Worm (Caenorhabditis elegans) whole organism, midembryonic: ENCODE results near the gene Y7A5A.8.

Experiments used
- T22C8.4 ChIP-seq: fragments of 200-800 bp; sonication (Bioruptor generic); IDR thresholded peaks from 2 replicates; pipeline ENCODE4 v1.3.6; 2022; ENCODE audit warnings: missing genetic modification characterization, missing compliant biosample characterization
- flt-1 ChIP-seq: fragments of 200-800 bp; sonication (Bioruptor generic); IDR thresholded peaks from 2 replicates; pipeline ENCODE4 v1.3.6; 2022; ENCODE audit warnings: missing genetic modification characterization, missing compliant biosample characterization
- klf-2 ChIP-seq: fragments of 200-800 bp; sonication (Bioruptor generic); conservative IDR thresholded peaks from 2 replicates; pipeline ENCODE4 v1.3.6; 2022; ENCODE audit warnings: missing genetic modification reagents, missing genetic modification characterization, missing compliant biosample characterization
- tab-1 ChIP-seq: fragments of 200-800 bp; sonication (Bioruptor generic); IDR thresholded peaks from 2 replicates; pipeline ENCODE4 v1.3.6; 2022; ENCODE audit warnings: missing genetic modification characterization, missing compliant biosample characterization
- ztf-23 ChIP-seq: fragments of 200-800 bp; sonication (Bioruptor generic); IDR thresholded peaks from 2 replicates; pipeline ENCODE4 v1.3.6; 2022; ENCODE audit warnings: missing genetic modification reagents, missing genetic modification characterization, missing compliant biosample characterization
- ztf-29 ChIP-seq: fragments of 200-800 bp; sonication (Bioruptor generic); IDR thresholded peaks from 2 replicates; pipeline ENCODE4 v1.3.6; 2022; ENCODE audit warnings: missing genetic modification reagents, missing genetic modification characterization, missing compliant biosample characterization

ce11 chrX:15844330-15844729 is 22.0 kb downstream of the Y7A5A.8 start:
- TF ChIP-seq klf-2 (GFP tag; lab: Robert Waterston, UW) (no peak), T22C8.4 (GFP tag; lab: Robert Waterston, UW) (no peak), flt-1 (GFP tag; lab: Robert Waterston, UW) (no peak), ztf-23 (GFP tag; lab: Robert Waterston, UW) (no peak), ztf-29 (GFP tag; lab: Robert Waterston, UW) (no peak), tab-1 (no peak)
